Fruit fly (Drosophila melanogaster): Measurements from ENCODE around the gene frac.

DNA sequence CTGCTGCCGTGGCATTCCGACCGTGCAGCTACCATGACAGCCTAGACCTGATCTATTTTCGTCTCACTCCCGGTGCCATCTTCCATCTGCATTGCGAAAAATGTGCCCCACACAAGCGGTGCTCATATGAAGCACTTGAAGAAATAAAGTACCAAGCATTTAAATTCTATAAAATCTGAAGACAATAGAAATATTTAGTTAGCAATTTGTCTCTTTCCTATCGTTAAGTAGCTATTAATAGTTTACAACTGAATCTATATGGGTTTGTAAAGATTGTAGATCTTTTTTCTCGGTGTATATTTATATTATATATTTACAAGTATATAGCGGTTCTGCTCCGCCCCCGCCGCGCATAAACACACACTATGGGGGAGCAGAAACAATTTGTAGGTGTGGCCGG is 48.8 kb downstream of the frac start:
- peak; percentile 9 for TF ChIP-seq CG6792 (GFP tag; optimal IDR thresholded peaks at IDR 0.05)
- TF ChIP-seq CG16779 (tag; optimal IDR thresholded peaks at IDR 0.05), result peak; percentile 33
- no peak for TF ChIP-seq cyc (GFP tag; optimal IDR thresholded peaks at IDR 0.05)
- peak; percentile 54 for TF ChIP-seq net (GFP tag; optimal IDR thresholded peaks at IDR 0.05)
- TF ChIP-seq CG6854 (GFP tag; optimal IDR thresholded peaks at IDR 0.05), result no peak
- peak; percentile 42 for TF ChIP-seq svp (GFP tag)
- TF ChIP-seq Eip93F (GFP tag; optimal IDR thresholded peaks at IDR 0.05), result no peak
- peak; percentile 68 for TF ChIP-seq Gug (GFP tag; IDR thresholded peaks at IDR 0.05)
- peak; percentile 73 for TF ChIP-seq OdsH (GFP tag; optimal IDR thresholded peaks at IDR 0.05)
- peak; percentile 18 to 74 for TF ChIP-seq salr (GFP tag; optimal IDR thresholded peaks at IDR 0.05)
- no peak for TF ChIP-seq Hr39 (GFP tag; optimal IDR thresholded peaks at IDR 0.05)
- peak; percentile 84 for TF ChIP-seq CG10631 (GFP tag; optimal IDR thresholded peaks at IDR 0.05)
- no peak for TF ChIP-seq CG9139 (GFP tag; optimal IDR thresholded peaks at IDR 0.05)
- no peak for TF ChIP-seq dac (GFP tag; optimal IDR thresholded peaks at IDR 0.05)
